Fruit fly (Drosophila melanogaster): Measurements from ENCODE around the gene CG4887.

Gene CG4887

dm6 chr2L:1144371-1145360 lies 28.1 kb upstream of the CG4887 start (continued):
- TF ChIP-seq CG16813 (GFP tag; IDR thresholded peaks at IDR 0.05; ENCODE audit: partially characterized antibody), result no peak
- TF ChIP-seq CG16815 (GFP tag; optimal IDR thresholded peaks at IDR 0.05), result peak; percentile 30
- TF ChIP-seq ATbp (GFP tag; optimal IDR thresholded peaks at IDR 0.05), result peak; percentile 49
- TF ChIP-seq btn (GFP tag; optimal IDR thresholded peaks at IDR 0.05), result no peak
- TF ChIP-seq CG34422 (GFP tag; IDR thresholded peaks at IDR 0.05), result no peak
- TF ChIP-seq Chrac-16 (GFP tag; optimal IDR thresholded peaks at IDR 0.05), result peak; percentile 39
- no peak for TF ChIP-seq TFAM (GFP tag; optimal IDR thresholded peaks at IDR 0.05)
- peak; percentile 54 for TF ChIP-seq CG3281 (GFP tag; optimal IDR thresholded peaks at IDR 0.05)
- no peak for TF ChIP-seq gcm2 (GFP tag; optimal IDR thresholded peaks at IDR 0.05)
- TF ChIP-seq CG18619 (GFP tag; optimal IDR thresholded peaks at IDR 0.05), result peak; percentile 31
- peak; percentile 69 for TF ChIP-seq CG2120 (GFP tag; optimal IDR thresholded peaks at IDR 0.05)
- no peak for TF ChIP-seq repo (GFP tag; optimal IDR thresholded peaks at IDR 0.05)
- peak; percentile 10 for TF ChIP-seq pum (GFP tag; optimal IDR thresholded peaks at IDR 0.05)
- TF ChIP-seq Side (GFP tag; optimal IDR thresholded peaks at IDR 0.05), result no peak
- no peak for TF ChIP-seq CG4617 (GFP tag; optimal IDR thresholded peaks at IDR 0.05; ENCODE audit: borderline replicate concordance)
- no peak for TF ChIP-seq CG12744 (GFP tag; optimal IDR thresholded peaks at IDR 0.05)
- no peak for TF ChIP-seq CG4360 (GFP tag; IDR thresholded peaks at IDR 0.05)
- peak; percentile 36 for TF ChIP-seq bab2 (GFP tag; optimal IDR thresholded peaks at IDR 0.05)
- peak; percentile 53 for TF ChIP-seq Hmr (GFP tag; optimal IDR thresholded peaks at IDR 0.05)
- peak; percentile 34 for TF ChIP-seq CG15514 (GFP tag; optimal IDR thresholded peaks at IDR 0.05)
- TF ChIP-seq B-H1 (GFP tag; IDR thresholded peaks at IDR 0.05), result no peak
- TF ChIP-seq CG3163 (GFP tag; optimal IDR thresholded peaks at IDR 0.05), result no peak
- TF ChIP-seq CG8281 (tag; optimal IDR thresholded peaks at IDR 0.05), result peak; percentile 0
- peak; percentile 24 for TF ChIP-seq HmgZ (tag; optimal IDR thresholded peaks at IDR 0.05)
- no peak for TF ChIP-seq Dip2 (GFP tag; IDR thresholded peaks at IDR 0.05)
- no peak for TF ChIP-seq nerfin-2 (GFP tag; IDR thresholded peaks at IDR 0.05; ENCODE audit: partially characterized antibody)
- TF ChIP-seq Poxn (GFP tag; IDR thresholded peaks at IDR 0.05), result no peak
- TF ChIP-seq psq (GFP tag; optimal IDR thresholded peaks at IDR 0.05), result no peak
- TF ChIP-seq CG2889 (GFP tag; IDR thresholded peaks at IDR 0.05), result 0 out of 3 replicates have a peak, but pooled peaks have one; percentile 16
- peak; percentile 71 for TF ChIP-seq grau (tag; optimal IDR thresholded peaks at IDR 0.05)
- no peak for TF ChIP-seq CG17912 (GFP tag; optimal IDR thresholded peaks at IDR 0.05)
- no peak for TF ChIP-seq ro (GFP tag; IDR thresholded peaks at IDR 0.05)
- no peak for TF ChIP-seq knrl (GFP tag; IDR thresholded peaks at IDR 0.05; ENCODE audit: partially characterized antibody)
- peak; percentile 3 for TF ChIP-seq gcm (GFP tag; optimal IDR thresholded peaks at IDR 0.05)
- no peak for TF ChIP-seq ems (GFP tag; optimal IDR thresholded peaks at IDR 0.05)
- TF ChIP-seq row (GFP tag; IDR thresholded peaks at IDR 0.05), result peak; percentile 63
- no peak for TF ChIP-seq sr (GFP tag; IDR thresholded peaks at IDR 0.05)
- TF ChIP-seq vnd (GFP tag; IDR thresholded peaks at IDR 0.05; ENCODE audit: partially characterized antibody), result no peak
- no peak for TF ChIP-seq Hr78 (GFP tag; optimal IDR thresholded peaks at IDR 0.05)
- peak; percentile 55 for TF ChIP-seq CG30403 (GFP tag; optimal IDR thresholded peaks at IDR 0.05)
- peak; percentile 39 for TF ChIP-seq az2 (GFP tag; optimal IDR thresholded peaks at IDR 0.05)
- no peak for TF ChIP-seq B-H2 (GFP tag; optimal IDR thresholded peaks at IDR 0.05)
- peak; percentile 41 for TF ChIP-seq sug (tag; optimal IDR thresholded peaks at IDR 0.05)
- 0 out of 2 replicates have a peak, but pooled peaks have one; percentile 12 for TF ChIP-seq CG32772 (GFP tag; IDR thresholded peaks at IDR 0.05)
- TF ChIP-seq Pdp1 (GFP tag; optimal IDR thresholded peaks at IDR 0.05), result peak in 1 of 2 experiments; percentile 82
- TF ChIP-seq CG1024 (GFP tag; IDR thresholded peaks at IDR 0.05), result 0 out of 2 replicates have a peak, but pooled peaks have one; percentile 5
- TF ChIP-seq CG6272 (GFP tag; IDR thresholded peaks at IDR 0.05), result no peak
- TF ChIP-seq CG17568 (GFP tag; optimal IDR thresholded peaks at IDR 0.05), result peak; percentile 9
